Worm (Caenorhabditis elegans): ENCODE results near the gene unc-16.

ce11 chrIII:9556300-9556699 is 10.2 kb downstream of the unc-16 start, which contains the start of gene ZK1098.11:
- no peak for TF ChIP-seq ztf-26 (tag; optimal IDR thresholded peaks at IDR 0.05)
- no peak for TF ChIP-seq tlf-1 (GFP tag; optimal IDR thresholded peaks at IDR 0.05)
- no peak for TF ChIP-seq bed-2 (GFP tag; IDR thresholded peaks at IDR 0.05)
- TF ChIP-seq K12H6.12 (tag; optimal IDR thresholded peaks at IDR 0.05) = no peak
- TF ChIP-seq rec-8 (tag; optimal IDR thresholded peaks at IDR 0.05) = no peak
- no peak for TF ChIP-seq ccch-3 (GFP tag; optimal IDR thresholded peaks at IDR 0.05)
- no peak for TF ChIP-seq F10E7.11 (tag; optimal IDR thresholded peaks at IDR 0.05)
- no peak for TF ChIP-seq F57C9.4 (tag; optimal IDR thresholded peaks at IDR 0.05)

Data from whole organism, young adult.